Worm (Caenorhabditis elegans): ENCODE measurements around the gene cdc-48.2.

ce11 chrII:8125439-8125838 is 12.9 kb upstream of the cdc-48.2 start:
- TF ChIP-seq nhr-12 (tag; optimal IDR thresholded peaks at IDR 0.05): no peak
- TF ChIP-seq pag-3 (tag; optimal IDR thresholded peaks at IDR 0.05; ENCODE audit: borderline replicate concordance, insufficient read depth): no peak

All from whole organism, L1 larva.